Fruit fly (Drosophila melanogaster) whole organism, embryonic: ENCODE data around the gene Sgt1.
A peak's percentile ranks its signal among the peaks of the same experiment; 100 is the strongest.

Experiments
- Aef1 ChIP-seq: fragments of 200-800 bp; sonication (Bioruptor generic); IDR thresholded peaks from 3 replicates; pipeline ENCODE4 v1.3.6; 2022; ENCODE audit warnings: missing biosample characterization, missing genetic modification characterization
- Asciz ChIP-seq: fragments of 200-800 bp; sonication (Bioruptor generic); optimal IDR thresholded peaks from 2 replicates; lab custom pipeline; 2017; ENCODE audit warnings: missing biosample characterization, mild to moderate bottlenecking, missing genetic modification characterization, missing genetic modification reagents
- Atf6 ChIP-seq: fragments of 200-800 bp; sonication (Bioruptor generic); IDR thresholded peaks from 2 replicates; pipeline ENCODE4 v1.3.6; 2022; ENCODE audit warnings: missing biosample characterization, missing genetic modification characterization
- Awh ChIP-seq: fragments of 200-800 bp; sonication (Bioruptor generic); IDR thresholded peaks from 2 replicates; pipeline ENCODE4, ENCODE4 v1.3.6; 2022; ENCODE audit warnings: missing biosample characterization, missing genetic modification characterization
- CG10321 ChIP-seq: fragments of 200-800 bp; sonication (Bioruptor generic); IDR thresholded peaks from 2 replicates; pipeline ENCODE4 v1.3.6; 2022; ENCODE audit warnings: missing biosample characterization, missing genetic modification characterization
- CG11398 ChIP-seq: fragments of 200-800 bp; sonication (Bioruptor generic); optimal IDR thresholded peaks from 2 replicates; lab custom pipeline; 2016; ENCODE audit warnings: missing biosample characterization, missing genetic modification characterization
- CG11504 ChIP-seq: fragments of 200-800 bp; sonication (Bioruptor generic); optimal IDR thresholded peaks from 3 replicates; lab custom pipeline; 2019; ENCODE audit warnings: missing biosample characterization, mild to moderate bottlenecking, missing genetic modification characterization, moderate library complexity
- CG13123 ChIP-seq: fragments of 200-800 bp; sonication (Bioruptor generic); optimal IDR thresholded peaks from 2 replicates; lab custom pipeline; 2016; ENCODE audit warnings: missing biosample characterization, missing genetic modification characterization
- CG14965 ChIP-seq: fragments of 200-800 bp; sonication (Bioruptor generic); optimal IDR thresholded peaks from 2 replicates; lab custom pipeline; 2016; ENCODE audit warnings: missing biosample characterization, missing genetic modification characterization, borderline replicate concordance
- CG15073 ChIP-seq: fragments of 200-800 bp; sonication (Bioruptor generic); optimal IDR thresholded peaks from 2 replicates; lab custom pipeline; 2016; ENCODE audit warnings: missing biosample characterization, missing genetic modification characterization
- CG15269 ChIP-seq: fragments of 200-800 bp; sonication (Bioruptor generic); optimal IDR thresholded peaks from 2 replicates; lab custom pipeline; 2018; ENCODE audit warnings: missing biosample characterization, mild to moderate bottlenecking, missing genetic modification characterization, moderate library complexity
- CG16863 ChIP-seq: fragments of 200-800 bp; sonication (Bioruptor generic); optimal IDR thresholded peaks from 3 replicates; lab custom pipeline; 2016; ENCODE audit warnings: missing biosample characterization, missing genetic modification characterization
- CG17186 ChIP-seq: fragments of 200-800 bp; sonication (Bioruptor generic); optimal IDR thresholded peaks from 3 replicates; lab custom pipeline; 2017; ENCODE audit warnings: missing biosample characterization, missing genetic modification reagents, missing genetic modification characterization
- CG17385 ChIP-seq: fragments of 200-800 bp; sonication (Bioruptor generic); optimal IDR thresholded peaks from 3 replicates; lab custom pipeline; 2018; ENCODE audit warnings: missing biosample characterization, mild to moderate bottlenecking, missing genetic modification characterization
- CG2129 ChIP-seq: fragments of 200-800 bp; sonication (Bioruptor generic); IDR thresholded peaks from 2 replicates; pipeline ENCODE4 v1.3.6; 2022; ENCODE audit warnings: missing biosample characterization, missing genetic modification characterization; ENCODE audit not compliant: partially characterized antibody
- CG2889 ChIP-seq: fragments of 200-800 bp; sonication (Bioruptor generic); IDR thresholded peaks from 3 replicates; pipeline ENCODE4 v1.3.6; 2022; ENCODE audit warnings: missing biosample characterization, missing genetic modification characterization
- CG30403 ChIP-seq: fragments of 200-800 bp; sonication (Bioruptor generic); optimal IDR thresholded peaks from 3 replicates; lab custom pipeline; 2016; ENCODE audit warnings: missing biosample characterization, missing genetic modification characterization
- CG31365 ChIP-seq: fragments of 200-800 bp; sonication (Bioruptor generic); optimal IDR thresholded peaks from 2 replicates; lab custom pipeline; 2018; ENCODE audit warnings: missing biosample characterization, mild to moderate bottlenecking, missing genetic modification characterization
- CG32772 ChIP-seq: fragments of 200-800 bp; sonication (Bioruptor generic); IDR thresholded peaks from 2 replicates; pipeline ENCODE4 v1.3.6; 2022; ENCODE audit warnings: missing biosample characterization, missing genetic modification characterization
- CG3407 ChIP-seq: fragments of 200-800 bp; sonication (Bioruptor generic); optimal IDR thresholded peaks from 2 replicates; lab custom pipeline; 2018; ENCODE audit warnings: missing biosample characterization, mild to moderate bottlenecking, missing genetic modification characterization
- CG3995 ChIP-seq: fragments of 200-800 bp; sonication (Bioruptor generic); optimal IDR thresholded peaks from 3 replicates; lab custom pipeline; 2016; ENCODE audit warnings: missing biosample characterization, missing genetic modification characterization
- CG4282 ChIP-seq: fragments of 200-800 bp; sonication (Bioruptor generic); optimal IDR thresholded peaks from 2 replicates; lab custom pipeline; 2016; ENCODE audit warnings: missing biosample characterization, missing genetic modification characterization
- CG6254 ChIP-seq: fragments of 200-800 bp; sonication (Bioruptor generic); optimal IDR thresholded peaks from 3 replicates; lab custom pipeline; 2017; ENCODE audit warnings: mild to moderate bottlenecking, missing biosample characterization, missing genetic modification reagents, missing genetic modification characterization
- CG6765 ChIP-seq: fragments of 200-800 bp; sonication (Bioruptor generic); optimal IDR thresholded peaks from 3 replicates; lab custom pipeline; 2017; ENCODE audit warnings: missing biosample characterization, mild to moderate bottlenecking, missing genetic modification characterization
- CG7786 ChIP-seq: fragments of 200-800 bp; sonication (Bioruptor generic); optimal IDR thresholded peaks from 2 replicates; lab custom pipeline; 2016; ENCODE audit warnings: missing biosample characterization, missing genetic modification characterization
- CG8281 ChIP-seq: fragments of 200-800 bp; sonication (Bioruptor generic); optimal IDR thresholded peaks from 2 replicates; lab custom pipeline; 2018; ENCODE audit warnings: missing biosample characterization, mild to moderate bottlenecking, missing genetic modification characterization, moderate library complexity
- CG8290 ChIP-seq, 3 experiments: fragments of 200-800 bp; sonication (Bioruptor generic); optimal IDR thresholded peaks; 2 replicates each; lab custom pipeline; 2016 to 2019; ENCODE audit warnings: missing biosample characterization in 3 of 3, missing genetic modification characterization in 3 of 3, mild to moderate bottlenecking in 2 of 3, moderate library complexity in 1 of 3
- CG9609 ChIP-seq: fragments of 200-800 bp; sonication (Bioruptor generic); optimal IDR thresholded peaks from 3 replicates; lab custom pipeline; 2016; ENCODE audit warnings: missing biosample characterization, missing genetic modification characterization
- CHES-1-like ChIP-seq: fragments of 200-800 bp; sonication (Bioruptor generic); optimal IDR thresholded peaks from 2 replicates; lab custom pipeline; 2016; ENCODE audit warnings: missing biosample characterization, missing genetic modification characterization
- CkIIα-i1 ChIP-seq: fragments of 200-800 bp; sonication (Bioruptor generic); IDR thresholded peaks from 2 replicates; pipeline ENCODE4 v1.3.6; 2022; ENCODE audit warnings: missing biosample characterization, missing genetic modification characterization
- D ChIP-seq, 2 experiments: fragments of 200-800 bp in 1 of 2; fragments of >200 bp in 1 of 2; sonication (Bioruptor generic) in 1 of 2; optimal IDR thresholded peaks; 2 replicates in 1 of 2; 3 replicates in 1 of 2; lab custom pipeline; 2017; ENCODE audit warnings: mild to moderate bottlenecking in 1 of 2, missing biosample characterization in 1 of 2, missing genetic modification characterization in 1 of 2, missing genetic modification reagents in 1 of 2
- Dip2 ChIP-seq: fragments of 200-800 bp; sonication (Bioruptor generic); IDR thresholded peaks from 2 replicates; pipeline ENCODE4 v1.3.6; 2022; ENCODE audit warnings: missing biosample characterization, missing genetic modification characterization
- Fer3 ChIP-seq: fragments of 200-800 bp; sonication (Bioruptor generic); optimal IDR thresholded peaks from 2 replicates; lab custom pipeline; 2018; ENCODE audit warnings: missing biosample characterization, mild to moderate bottlenecking, missing genetic modification characterization, moderate library complexity
- GATAe ChIP-seq: fragments of 200-800 bp; sonication (Bioruptor generic); conservative IDR thresholded peaks from 2 replicates; pipeline ENCODE4 v1.3.6; 2022; ENCODE audit warnings: missing biosample characterization, missing genetic modification characterization
- Mes4 ChIP-seq: fragments of 200-800 bp; sonication (Bioruptor generic); optimal IDR thresholded peaks from 2 replicates; lab custom pipeline; 2016; ENCODE audit warnings: missing biosample characterization, missing genetic modification characterization
- Sin3A ChIP-seq: fragments of >200 bp; optimal IDR thresholded peaks from 2 replicates; lab custom pipeline; 2018
- Ssrp ChIP-seq: fragments of 200-800 bp; sonication (Bioruptor generic); optimal IDR thresholded peaks from 2 replicates; lab custom pipeline; 2018; ENCODE audit warnings: missing biosample characterization, mild to moderate bottlenecking, missing genetic modification characterization, moderate library complexity
- ac ChIP-seq: fragments of 200-800 bp; sonication (Bioruptor generic); optimal IDR thresholded peaks from 3 replicates; lab custom pipeline; 2017; ENCODE audit warnings: missing biosample characterization, mild to moderate bottlenecking, missing genetic modification characterization
- croc ChIP-seq: fragments of 200-800 bp; sonication (Bioruptor generic); conservative IDR thresholded peaks from 3 replicates; pipeline ENCODE4 v1.3.6; 2022; ENCODE audit warnings: missing biosample characterization, missing genetic modification characterization
- fd3F ChIP-seq: fragments of 200-800 bp; sonication (Bioruptor generic); optimal IDR thresholded peaks from 2 replicates; lab custom pipeline; 2018; ENCODE audit warnings: missing biosample characterization, mild to moderate bottlenecking, missing genetic modification characterization, moderate library complexity
- hth ChIP-seq: fragments of >200 bp; optimal IDR thresholded peaks from 2 replicates; lab custom pipeline; 2017; ENCODE audit warnings: inconsistent platforms
- lmd ChIP-seq: fragments of 200-800 bp; sonication (Bioruptor generic); IDR thresholded peaks from 2 replicates; pipeline ENCODE4 v1.3.6; 2022; ENCODE audit warnings: missing biosample characterization, missing genetic modification characterization
- luna ChIP-seq: fragments of 200-800 bp; sonication (Bioruptor generic); optimal IDR thresholded peaks from 2 replicates; lab custom pipeline; 2016; ENCODE audit warnings: missing biosample characterization, missing genetic modification characterization
- oc ChIP-seq: fragments of 200-800 bp; sonication (Bioruptor generic); optimal IDR thresholded peaks from 2 replicates; lab custom pipeline; 2018; ENCODE audit warnings: missing biosample characterization, mild to moderate bottlenecking, missing genetic modification characterization, moderate library complexity
- p53 ChIP-seq: fragments of 200-800 bp; sonication (Bioruptor generic); optimal IDR thresholded peaks from 2 replicates; lab custom pipeline; 2016; ENCODE audit warnings: missing biosample characterization, missing genetic modification characterization
- scrt ChIP-seq: fragments of 200-800 bp; sonication (Bioruptor generic); optimal IDR thresholded peaks from 2 replicates; lab custom pipeline; 2018; ENCODE audit warnings: missing biosample characterization, mild to moderate bottlenecking, missing genetic modification characterization, moderate library complexity
- sim ChIP-seq: fragments of 200-800 bp; sonication (Bioruptor generic); IDR thresholded peaks from 2 replicates; pipeline ENCODE4 v1.3.6; 2022; ENCODE audit warnings: missing biosample characterization, missing genetic modification characterization
- sna ChIP-seq: fragments of 200-800 bp; sonication (Bioruptor generic); IDR thresholded peaks from 2 replicates; pipeline ENCODE4 v1.3.6; 2022; ENCODE audit warnings: missing biosample characterization, missing genetic modification characterization; ENCODE audit not compliant: partially characterized antibody
- stwl ChIP-seq: fragments of 200-800 bp; sonication (Bioruptor generic); optimal IDR thresholded peaks from 3 replicates; lab custom pipeline; 2018; ENCODE audit warnings: missing biosample characterization, mild to moderate bottlenecking, missing genetic modification characterization, moderate library complexity
- vfl ChIP-seq: fragments of 200-800 bp; sonication (Bioruptor generic); optimal IDR thresholded peaks from 2 replicates; lab custom pipeline; 2016; ENCODE audit warnings: missing biosample characterization, missing genetic modification characterization
- wdn ChIP-seq: fragments of 200-800 bp; sonication (Bioruptor generic); IDR thresholded peaks from 2 replicates; pipeline ENCODE4 v1.3.6; 2022; ENCODE audit warnings: missing biosample characterization, missing genetic modification characterization

Gene Sgt1

DNA sequence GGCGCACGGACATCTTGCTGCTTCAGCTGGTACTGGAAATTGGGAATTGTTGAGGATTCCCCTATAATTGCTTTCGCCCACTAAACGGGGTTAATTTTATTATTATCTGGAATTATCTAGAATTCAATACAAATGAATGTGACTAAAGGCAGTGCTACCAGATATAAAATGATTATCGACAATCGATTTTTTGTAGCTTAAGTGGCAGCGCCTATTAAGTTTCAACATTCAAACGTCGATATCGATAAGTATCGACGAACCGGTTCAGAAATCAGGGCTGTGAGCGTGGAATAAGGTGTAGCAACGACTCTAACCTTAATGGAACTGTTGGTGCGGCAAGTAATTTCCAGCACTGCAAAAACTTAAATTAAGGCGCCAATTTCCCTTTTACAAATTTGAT is at the start of gene Sgt1:
Gene Sgt1 (minus strand): TSS at position 165 of the 400 bp plus-strand sequence.
- TF ChIP-seq stwl (peak; percentile 96), CkIIα-i1 (GFP tag; lab: Robert Waterston, UW) (no peak), sna (GFP tag; lab: Robert Waterston, UW) (peak; percentile 81), sim (GFP tag; lab: Robert Waterston, UW) (no peak), scrt (GFP tag; lab: Kevin White, UChicago) (no peak), CG7786 (peak; percentile 47), CG15269 (no peak), Dip2 (GFP tag; lab: Robert Waterston, UW) (no peak), CG4282 (GFP tag; lab: Kevin White, UChicago) (peak; percentile 14), CG11398 (GFP tag; lab: Kevin White, UChicago) (no peak), CG2129 (GFP tag; lab: Robert Waterston, UW) (peak; percentile 33; the same call in 1 of the 2 replicates), wdn (no peak), p53 (peak; percentile 22), Ssrp (tag; lab: Kevin White, UChicago) (no peak), fd3F (GFP tag; lab: Kevin White, UChicago) (no peak), CG8281 (tag; lab: Kevin White, UChicago) (no peak), CG13123 (GFP tag; lab: Kevin White, UChicago) (no peak), CHES-1-like (GFP tag; lab: Kevin White, UChicago) (peak; percentile 47), CG9609 (GFP tag; lab: Kevin White, UChicago) (peak; percentile 59), CG17385 (GFP tag; lab: Kevin White, UChicago) (no peak), D (optimal IDR thresholded peaks at IDR 0.05; lab: Kevin White, UChicago) (no peak), D (GFP tag; optimal IDR thresholded peaks at IDR 0.05; lab: Kevin White, UChicago) (no peak), CG3407 (GFP tag; lab: Kevin White, UChicago) (no peak), CG15073 (GFP tag; lab: Kevin White, UChicago) (no peak), croc (GFP tag; lab: Robert Waterston, UW) (no peak), CG6254 (no peak), lmd (GFP tag; lab: Robert Waterston, UW) (no peak; the same call in 1 of the 2 replicates), CG31365 (no peak), Asciz (GFP tag; lab: Kevin White, UChicago) (no peak), Aef1 (GFP tag; lab: Robert Waterston, UW) (0 out of 3 replicates have a peak, but pooled peaks have one; percentile 25), CG10321 (GFP tag; lab: Robert Waterston, UW) (no peak), Sin3A (lab: Kevin White, UChicago) (peak; percentile 67), CG3995 (GFP tag; lab: Kevin White, UChicago) (peak; percentile 43), CG11504 (tag; lab: Kevin White, UChicago) (no peak), oc (no peak), CG16863 (peak; percentile 48), CG2889 (GFP tag; lab: Robert Waterston, UW) (no peak), CG17186 (GFP tag; lab: Kevin White, UChicago) (peak; percentile 16), CG14965 (GFP tag; lab: Kevin White, UChicago) (no peak), ac (no peak), CG8290 (GFP tag; optimal IDR thresholded peaks at IDR 0.05; lab: Kevin White, UChicago) (peak; percentile 30), CG8290 (tag; optimal IDR thresholded peaks at IDR 0.05; lab: Kevin White, UChicago) (no peak), luna (no peak), GATAe (GFP tag; lab: Robert Waterston, UW) (no peak), CG6765 (GFP tag; lab: Kevin White, UChicago) (no peak), Fer3 (peak; percentile 17), CG30403 (GFP tag; lab: Kevin White, UChicago) (peak; percentile 56), hth (lab: Kevin White, UChicago) (no peak), CG32772 (no peak), Mes4 (GFP tag; lab: Kevin White, UChicago) (peak; percentile 5), Awh (GFP tag; lab: Robert Waterston, UW) (no peak), vfl (GFP tag; lab: Kevin White, UChicago) (peak; percentile 72), Atf6 (GFP tag; lab: Robert Waterston, UW) (no peak)
